Worm (Caenorhabditis elegans): ENCODE measurements around the gene cnc-11.

The cnc-11 gene

ce11 chrV:1476841-1477240 lies 34.7 kb downstream of the cnc-11 start:
- TF ChIP-seq fax-1 (tag; optimal IDR thresholded peaks at IDR 0.05) (no peak), eyg-1 (tag; optimal IDR thresholded peaks at IDR 0.05) (no peak), K09A11.1 (tag; optimal IDR thresholded peaks at IDR 0.05; ENCODE audit: insufficient read depth) (no peak), ceh-9 (tag; optimal IDR thresholded peaks at IDR 0.05) (no peak), fkh-10 (GFP tag; optimal IDR thresholded peaks at IDR 0.05) (no peak), ztf-16 (tag; optimal IDR thresholded peaks at IDR 0.05) (no peak), ceh-6 (GFP tag; optimal IDR thresholded peaks at IDR 0.05) (no peak)

ce11 chrV:1480841-1481240 lies 38.7 kb downstream of the cnc-11 start:
- peak; percentile 60 for TF ChIP-seq ceh-18 (tag; optimal IDR thresholded peaks at IDR 0.05)
- TF ChIP-seq unc-3 (GFP tag; conservative IDR thresholded peaks at IDR 0.05): no peak
- no peak for TF ChIP-seq unc-3 (tag; optimal IDR thresholded peaks at IDR 0.05)
- TF ChIP-seq ceh-9 (tag; optimal IDR thresholded peaks at IDR 0.05): no peak
- no peak for TF ChIP-seq F13H6.1 (tag; optimal IDR thresholded peaks at IDR 0.05)

ce11 chrV:1481742-1482141 lies 39.6 kb downstream of the cnc-11 start, which contains the start of gene C38C3.4:
Gene C38C3.4 (plus strand): TSS chrV:1482042.
- TF ChIP-seq dve-1 (tag; optimal IDR thresholded peaks at IDR 0.05) (peak; percentile 42), sdc-2 (tag; optimal IDR thresholded peaks at IDR 0.05) (no peak), ceh-18 (tag; optimal IDR thresholded peaks at IDR 0.05) (no peak), unc-55 (GFP tag; optimal IDR thresholded peaks at IDR 0.05) (no peak), ttx-3 (tag; optimal IDR thresholded peaks at IDR 0.05) (no peak), ceh-19 (GFP tag; optimal IDR thresholded peaks at IDR 0.05) (no peak), gmeb-2 (tag; optimal IDR thresholded peaks at IDR 0.05) (no peak)

ce11 chrV:1486031-1486430 lies 43.9 kb downstream of the cnc-11 start:
- peak; percentile 67 for TF ChIP-seq unc-42 (tag; optimal IDR thresholded peaks at IDR 0.05)
- no peak for TF ChIP-seq fax-1 (tag; optimal IDR thresholded peaks at IDR 0.05)

ce11 chrV:1487262-1487661 lies 45.1 kb downstream of the cnc-11 start:
- no peak for TF ChIP-seq zip-5 (tag; optimal IDR thresholded peaks at IDR 0.05)
- no peak for TF ChIP-seq mec-3 (tag; optimal IDR thresholded peaks at IDR 0.05; ENCODE audit: borderline replicate concordance)
- TF ChIP-seq hlh-6 (tag; optimal IDR thresholded peaks at IDR 0.05): no peak
- no peak for TF ChIP-seq dmd-4 (tag; optimal IDR thresholded peaks at IDR 0.05; ENCODE audit: borderline replicate concordance)
- TF ChIP-seq fax-1 (tag; optimal IDR thresholded peaks at IDR 0.05): no peak
- no peak for TF ChIP-seq unc-55 (GFP tag; optimal IDR thresholded peaks at IDR 0.05)
- TF ChIP-seq ceh-24 (tag; optimal IDR thresholded peaks at IDR 0.05): no peak
- TF ChIP-seq gmeb-2 (tag; optimal IDR thresholded peaks at IDR 0.05): no peak
- TF ChIP-seq lim-6 (tag; optimal IDR thresholded peaks at IDR 0.05): no peak
- TF ChIP-seq sdc-2 (tag; optimal IDR thresholded peaks at IDR 0.05): no peak
- TF ChIP-seq ceh-9 (tag; optimal IDR thresholded peaks at IDR 0.05): no peak
- TF ChIP-seq pros-1 (tag; optimal IDR thresholded peaks at IDR 0.05): no peak
- no peak for TF ChIP-seq madf-2 (tag; optimal IDR thresholded peaks at IDR 0.05)
- TF ChIP-seq tbx-2 (tag; optimal IDR thresholded peaks at IDR 0.05): no peak
- no peak for TF ChIP-seq ceh-34 (tag; optimal IDR thresholded peaks at IDR 0.05)
- TF ChIP-seq ceh-6 (GFP tag; optimal IDR thresholded peaks at IDR 0.05): no peak
- TF ChIP-seq ama-1 (optimal IDR thresholded peaks at IDR 0.05): no peak
- no peak for TF ChIP-seq K09A11.1 (tag; optimal IDR thresholded peaks at IDR 0.05; ENCODE audit: insufficient read depth)
- no peak for TF ChIP-seq rnt-1 (tag; optimal IDR thresholded peaks at IDR 0.05)
- no peak for TF ChIP-seq ztf-16 (tag; optimal IDR thresholded peaks at IDR 0.05)

ce11 chrV:1488642-1489041 lies 46.5 kb downstream of the cnc-11 start:
- no peak for TF ChIP-seq unc-86 (tag; optimal IDR thresholded peaks at IDR 0.05)
- no peak for TF ChIP-seq tbx-2 (tag; optimal IDR thresholded peaks at IDR 0.05)
- no peak for TF ChIP-seq dmd-4 (tag; optimal IDR thresholded peaks at IDR 0.05; ENCODE audit: borderline replicate concordance)
- TF ChIP-seq mec-3 (tag; optimal IDR thresholded peaks at IDR 0.05; ENCODE audit: borderline replicate concordance): no peak
- TF ChIP-seq syd-9 (tag; optimal IDR thresholded peaks at IDR 0.05): no peak
- no peak for TF ChIP-seq Y22D7AL.16 (tag; optimal IDR thresholded peaks at IDR 0.05)
- TF ChIP-seq fkh-6 (tag; optimal IDR thresholded peaks at IDR 0.05): no peak
- no peak for TF ChIP-seq ref-2 (tag; optimal IDR thresholded peaks at IDR 0.05)
- TF ChIP-seq lim-6 (tag; optimal IDR thresholded peaks at IDR 0.05): no peak
- no peak for TF ChIP-seq ceh-2 (tag; optimal IDR thresholded peaks at IDR 0.05)

All from whole organism, late embryonic.